Fruit fly (Drosophila melanogaster) whole organism, embryonic: ENCODE results near the gene CG43693.

Experiments used
- B-H1 ChIP-seq: fragments of 200-800 bp; sonication (Bioruptor generic); IDR thresholded peaks from 3 replicates; pipeline ENCODE4 v1.3.6; 2022; ENCODE audit warnings: missing biosample characterization, missing genetic modification characterization
- BtbVII ChIP-seq: fragments of 200-800 bp; sonication (Bioruptor generic); optimal IDR thresholded peaks from 3 replicates; lab custom pipeline; 2017; ENCODE audit warnings: missing biosample characterization, mild to moderate bottlenecking, missing genetic modification characterization
- CG10209 ChIP-seq: fragments of 200-800 bp; sonication (Bioruptor generic); optimal IDR thresholded peaks from 3 replicates; lab custom pipeline; 2017; ENCODE audit warnings: missing biosample characterization, mild to moderate bottlenecking, missing genetic modification characterization, missing genetic modification reagents
- CG10543 ChIP-seq: fragments of 200-800 bp; sonication (Bioruptor generic); optimal IDR thresholded peaks from 3 replicates; lab custom pipeline; 2017; ENCODE audit warnings: missing biosample characterization, mild to moderate bottlenecking, missing genetic modification characterization, moderate library complexity
- CG11093 ChIP-seq: fragments of 200-800 bp; sonication (Bioruptor generic); IDR thresholded peaks from 3 replicates; pipeline ENCODE4 v1.3.6; 2022; ENCODE audit warnings: missing biosample characterization, missing genetic modification characterization
- CG13287 ChIP-seq: fragments of 200-800 bp; sonication (Bioruptor generic); IDR thresholded peaks from 2 replicates; pipeline ENCODE4 v1.3.6; 2022; ENCODE audit warnings: missing biosample characterization, missing genetic modification characterization; ENCODE audit not compliant: partially characterized antibody
- CG14441 ChIP-seq: fragments of 200-800 bp; sonication (Bioruptor generic); IDR thresholded peaks from 2 replicates; pipeline ENCODE4 v1.3.6; 2022; ENCODE audit warnings: missing biosample characterization, missing genetic modification characterization
- CG15601 ChIP-seq: fragments of 200-800 bp; sonication (Bioruptor generic); optimal IDR thresholded peaks from 3 replicates; lab custom pipeline; 2019; ENCODE audit warnings: missing biosample characterization, mild to moderate bottlenecking, missing genetic modification characterization, moderate library complexity
- CG1602 ChIP-seq: fragments of 200-800 bp; sonication (Bioruptor generic); optimal IDR thresholded peaks from 3 replicates; lab custom pipeline; 2016; ENCODE audit warnings: missing biosample characterization, missing genetic modification characterization
- CG17612 ChIP-seq: fragments of 200-800 bp; sonication (Bioruptor generic); IDR thresholded peaks from 2 replicates; pipeline ENCODE4 v1.3.6; 2022; ENCODE audit warnings: missing biosample characterization, missing genetic modification characterization
- CG2199 ChIP-seq: fragments of 200-800 bp; sonication (Bioruptor generic); IDR thresholded peaks from 3 replicates; pipeline ENCODE4 v1.3.6; 2022; ENCODE audit warnings: missing biosample characterization, missing genetic modification characterization
- CG31441 ChIP-seq: fragments of 200-800 bp; sonication (Bioruptor generic); IDR thresholded peaks from 2 replicates; pipeline ENCODE4 v1.3.6; 2022; ENCODE audit warnings: missing biosample characterization, missing genetic modification characterization
- CG34376 ChIP-seq: fragments of 200-800 bp; sonication (Bioruptor generic); optimal IDR thresholded peaks from 2 replicates; lab custom pipeline; 2018; ENCODE audit warnings: missing biosample characterization, mild to moderate bottlenecking, missing genetic modification characterization
- CG4328 ChIP-seq: fragments of 200-800 bp; sonication (Bioruptor generic); optimal IDR thresholded peaks from 3 replicates; lab custom pipeline; 2017; ENCODE audit warnings: missing biosample characterization, missing genetic modification reagents, missing genetic modification characterization
- CG4854 ChIP-seq: fragments of 200-800 bp; sonication (Bioruptor generic); optimal IDR thresholded peaks from 2 replicates; lab custom pipeline; 2016; ENCODE audit warnings: missing biosample characterization, missing genetic modification characterization, inconsistent platforms
- CG6272 ChIP-seq: fragments of 200-800 bp; sonication (Bioruptor generic); IDR thresholded peaks from 2 replicates; pipeline ENCODE4 v1.3.6; 2022; ENCODE audit warnings: missing biosample characterization, missing genetic modification characterization
- CG7271 ChIP-seq: fragments of 200-800 bp; sonication (Bioruptor generic); optimal IDR thresholded peaks from 2 replicates; lab custom pipeline; 2018; ENCODE audit warnings: missing biosample characterization, mild to moderate bottlenecking, missing genetic modification characterization, moderate library complexity
- CG7357 ChIP-seq: fragments of 200-800 bp; sonication (Bioruptor generic); IDR thresholded peaks from 3 replicates; pipeline ENCODE4 v1.3.6; 2022; ENCODE audit warnings: missing biosample characterization, missing genetic modification characterization
- CG7372 ChIP-seq: fragments of 200-800 bp; sonication (Bioruptor generic); IDR thresholded peaks from 2 replicates; pipeline ENCODE4 v1.3.6; 2022; ENCODE audit warnings: missing biosample characterization, missing genetic modification characterization
- CG7839 ChIP-seq: fragments of 200-800 bp; sonication (Bioruptor generic); optimal IDR thresholded peaks from 3 replicates; lab custom pipeline; 2018; ENCODE audit warnings: missing biosample characterization, mild to moderate bottlenecking, missing genetic modification characterization, moderate library complexity
- CG8388 ChIP-seq: fragments of 200-800 bp; sonication (Bioruptor generic); optimal IDR thresholded peaks from 2 replicates; lab custom pipeline; 2019; ENCODE audit warnings: missing biosample characterization, mild to moderate bottlenecking, missing genetic modification characterization, moderate library complexity
- CG9437 ChIP-seq: fragments of 200-800 bp; sonication (Bioruptor generic); optimal IDR thresholded peaks from 2 replicates; lab custom pipeline; 2018; ENCODE audit warnings: missing biosample characterization, mild to moderate bottlenecking, missing genetic modification characterization
- CkIIα-i1 ChIP-seq: fragments of 200-800 bp; sonication (Bioruptor generic); IDR thresholded peaks from 2 replicates; pipeline ENCODE4 v1.3.6; 2022; ENCODE audit warnings: missing biosample characterization, missing genetic modification characterization
- Dp ChIP-seq: fragments of 200-800 bp; sonication (Bioruptor generic); optimal IDR thresholded peaks from 2 replicates; lab custom pipeline; 2018; ENCODE audit warnings: missing biosample characterization, mild to moderate bottlenecking, missing genetic modification characterization, moderate library complexity
- Elba2 ChIP-seq: fragments of 200-800 bp; sonication (Bioruptor generic); optimal IDR thresholded peaks from 3 replicates; lab custom pipeline; 2016; ENCODE audit warnings: missing biosample characterization, missing genetic modification characterization
- Gsc ChIP-seq: fragments of 200-800 bp; sonication (Bioruptor generic); IDR thresholded peaks from 2 replicates; pipeline ENCODE4 v1.3.6; 2022; ENCODE audit warnings: missing biosample characterization, missing genetic modification characterization
- HmgZ ChIP-seq: fragments of 200-800 bp; sonication (Bioruptor generic); optimal IDR thresholded peaks from 2 replicates; lab custom pipeline; 2018; ENCODE audit warnings: missing biosample characterization, mild to moderate bottlenecking, missing genetic modification characterization
- Hsf ChIP-seq: fragments of 200-800 bp; sonication (Bioruptor generic); optimal IDR thresholded peaks from 3 replicates; lab custom pipeline; 2016; ENCODE audit warnings: missing biosample characterization, missing genetic modification characterization
- MESR4 ChIP-seq: fragments of 200-800 bp; sonication (Bioruptor generic); optimal IDR thresholded peaks from 2 replicates; lab custom pipeline; 2018; ENCODE audit warnings: missing biosample characterization, mild to moderate bottlenecking, missing genetic modification characterization, moderate library complexity
- Max ChIP-seq: fragments of 200-800 bp; sonication (Bioruptor generic); optimal IDR thresholded peaks from 2 replicates; lab custom pipeline; 2016; ENCODE audit warnings: missing biosample characterization, mild to moderate bottlenecking, missing genetic modification characterization
- NfI ChIP-seq: fragments of 200-800 bp; sonication (Bioruptor generic); optimal IDR thresholded peaks from 3 replicates; lab custom pipeline; 2018; ENCODE audit warnings: missing biosample characterization, mild to moderate bottlenecking, missing genetic modification characterization, moderate library complexity
- Usf ChIP-seq: fragments of 200-800 bp; sonication (Bioruptor generic); optimal IDR thresholded peaks from 2 replicates; lab custom pipeline; 2017; ENCODE audit warnings: missing genotype, missing biosample characterization, missing genetic modification characterization
- abd-A ChIP-seq: fragments of 200-800 bp; sonication (Bioruptor generic); optimal IDR thresholded peaks from 3 replicates; lab custom pipeline; 2019; ENCODE audit warnings: missing biosample characterization, mild to moderate bottlenecking, missing genetic modification characterization, moderate library complexity
- ase ChIP-seq: fragments of 200-800 bp; sonication (Bioruptor generic); IDR thresholded peaks from 3 replicates; pipeline ENCODE4 v1.3.6; 2022; ENCODE audit warnings: missing biosample characterization, missing genetic modification characterization
- bab2 ChIP-seq: fragments of 200-800 bp; sonication (Bioruptor generic); optimal IDR thresholded peaks from 2 replicates; lab custom pipeline; 2016; ENCODE audit warnings: missing biosample characterization, missing genetic modification characterization
- br ChIP-seq: fragments of >200 bp; optimal IDR thresholded peaks from 2 replicates; lab custom pipeline; 2017
- exex ChIP-seq: fragments of 200-800 bp; sonication (Bioruptor generic); optimal IDR thresholded peaks from 4 replicates; lab custom pipeline; 2018; ENCODE audit warnings: missing biosample characterization, mild to moderate bottlenecking, missing genetic modification characterization, moderate library complexity
- gsb ChIP-seq: fragments of 200-800 bp; sonication (Bioruptor generic); IDR thresholded peaks from 2 replicates; pipeline ENCODE4 v1.3.6; 2022; ENCODE audit warnings: missing biosample characterization, missing genetic modification characterization
- ken ChIP-seq: fragments of 200-800 bp; sonication (Bioruptor generic); IDR thresholded peaks from 3 replicates; pipeline ENCODE4 v1.3.6; 2022; ENCODE audit warnings: missing biosample characterization, missing genetic modification characterization
- maf-S ChIP-seq: fragments of 200-800 bp; sonication (Bioruptor generic); optimal IDR thresholded peaks from 2 replicates; lab custom pipeline; 2016; ENCODE audit warnings: missing biosample characterization, missing genetic modification characterization
- org-1 ChIP-seq: fragments of 200-800 bp; sonication (Bioruptor generic); optimal IDR thresholded peaks from 2 replicates; lab custom pipeline; 2017; ENCODE audit warnings: missing biosample characterization, missing genetic modification characterization
- pan ChIP-seq, 4 experiments: fragments of >200 bp in 3 of 4; fragments of 200-800 bp in 1 of 4; sonication (Bioruptor generic) in 1 of 4; optimal IDR thresholded peaks in 3 of 4; IDR thresholded peaks in 1 of 4; 2 replicates each; pipeline versions ENCODE4 v1.3.6 to Lab custom; 2017 to 2022; ENCODE audit warnings: missing biosample characterization in 2 of 4, missing genetic modification characterization in 2 of 4, mixed read lengths in 1 of 4
- pho ChIP-seq: fragments of 200-800 bp; sonication (Bioruptor generic); optimal IDR thresholded peaks from 2 replicates; lab custom pipeline; 2016; ENCODE audit warnings: missing biosample characterization, missing genetic modification characterization
- ranshi ChIP-seq: fragments of 200-800 bp; sonication (Bioruptor generic); IDR thresholded peaks from 2 replicates; pipeline ENCODE4 v1.3.6; 2022; ENCODE audit warnings: missing biosample characterization, missing genetic modification characterization
- salm ChIP-seq: fragments of 200-800 bp; sonication (Bioruptor generic); optimal IDR thresholded peaks from 2 replicates; lab custom pipeline; 2018; ENCODE audit warnings: missing biosample characterization, mild to moderate bottlenecking, missing genetic modification characterization
- sc ChIP-seq, 3 experiments: fragments of >200 bp in 2 of 3; fragments of 200-800 bp in 1 of 3; sonication (Bioruptor generic) in 1 of 3; optimal IDR thresholded peaks; 2 replicates in 2 of 3; 3 replicates in 1 of 3; lab custom pipeline; 2017; ENCODE audit warnings: mild to moderate bottlenecking in 1 of 3, missing biosample characterization in 1 of 3, missing genetic modification characterization in 1 of 3, missing genetic modification reagents in 1 of 3
- sima ChIP-seq: fragments of 200-800 bp; sonication (Bioruptor generic); optimal IDR thresholded peaks from 2 replicates; lab custom pipeline; 2016; ENCODE audit warnings: missing biosample characterization, missing genetic modification characterization
- tap ChIP-seq: fragments of 200-800 bp; optimal IDR thresholded peaks from 3 replicates; lab custom pipeline; 2019; ENCODE audit warnings: missing biosample characterization, mild to moderate bottlenecking, missing genetic modification characterization, moderate library complexity
- twi ChIP-seq: fragments of 200-800 bp; optimal IDR thresholded peaks from 2 replicates; lab custom pipeline; 2019; ENCODE audit warnings: missing biosample characterization, mild to moderate bottlenecking, missing genetic modification characterization, moderate library complexity

Gene CG43693

DNA sequence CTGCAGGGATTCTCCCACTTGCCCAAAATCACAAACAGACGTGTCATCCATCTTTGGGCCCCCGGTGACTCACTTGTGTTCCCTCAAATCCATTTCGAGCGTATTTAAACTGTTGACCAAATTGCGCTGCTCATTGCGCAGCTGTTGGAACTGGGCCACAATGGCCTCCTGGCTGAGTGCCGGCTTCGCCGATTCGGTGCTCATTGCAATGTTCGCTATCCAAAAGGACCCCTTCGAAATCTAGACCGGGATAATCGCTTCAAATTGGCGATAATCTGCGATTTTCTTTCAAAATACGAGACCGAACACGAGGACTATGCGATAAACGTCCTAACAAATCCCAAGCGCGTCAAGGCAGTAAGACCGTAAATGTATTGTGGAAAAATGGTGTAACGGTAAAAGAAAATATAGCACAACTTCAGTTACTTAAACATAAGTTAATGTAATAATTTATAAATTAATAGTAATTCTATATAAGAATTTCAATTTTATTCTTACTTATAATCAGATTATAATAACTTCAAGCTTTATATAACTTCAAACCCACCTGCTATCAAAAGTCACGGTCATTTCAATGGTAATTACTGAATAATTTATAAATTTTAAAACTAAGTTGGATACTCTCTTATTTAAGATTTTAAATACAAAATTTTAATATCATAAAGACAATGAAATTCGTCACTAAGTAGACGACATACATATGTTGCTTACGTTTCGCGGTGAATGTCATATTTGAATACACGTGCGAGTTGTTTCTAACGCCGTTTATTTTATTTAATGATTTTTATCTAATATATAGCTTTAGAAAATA lies 23.1 kb upstream of the CG43693 start, which contains the start of the genes Pfdn2 and Noc1 (continued):
- TF ChIP-seq sc (optimal IDR thresholded peaks at IDR 0.05; lab: Kevin White, UChicago): no peak
- no peak for TF ChIP-seq sc (GFP tag; optimal IDR thresholded peaks at IDR 0.05; lab: Kevin White, UChicago)
- peak; percentile 41 for TF ChIP-seq NfI (GFP tag; lab: Kevin White, UChicago)
- no peak for TF ChIP-seq CkIIα-i1 (GFP tag; lab: Robert Waterston, UW)
- TF ChIP-seq Max: peak; percentile 54
- peak; percentile 31 for TF ChIP-seq CG9437
- TF ChIP-seq CG14441: no peak; the same call in 1 of the 2 replicates
- TF ChIP-seq CG11093 (GFP tag; lab: Robert Waterston, UW): no peak
- TF ChIP-seq CG6272: no peak
- TF ChIP-seq tap (tag; lab: Kevin White, UChicago): no peak
- TF ChIP-seq MESR4: peak; percentile 86
- TF ChIP-seq CG7271 (tag; lab: Kevin White, UChicago): no peak
- peak; percentile 55 for TF ChIP-seq CG1602 (GFP tag; lab: Kevin White, UChicago)
- TF ChIP-seq CG7839 (tag; lab: Kevin White, UChicago): no peak
- TF ChIP-seq ken (GFP tag; lab: Robert Waterston, UW): no peak
- no peak for TF ChIP-seq CG34376 (GFP tag; lab: Kevin White, UChicago)
- no peak for TF ChIP-seq maf-S (GFP tag; lab: Kevin White, UChicago)
- TF ChIP-seq gsb (GFP tag; lab: Robert Waterston, UW): no peak
- peak; percentile 7 for TF ChIP-seq Dp (GFP tag; lab: Kevin White, UChicago)
- TF ChIP-seq ase (GFP tag; lab: Robert Waterston, UW): no peak
- no peak for TF ChIP-seq sima
- TF ChIP-seq pho (GFP tag; lab: Kevin White, UChicago): no peak
- peak; percentile 36 for TF ChIP-seq HmgZ
- TF ChIP-seq Elba2 (GFP tag; lab: Kevin White, UChicago): no peak
- peak; percentile 50 for TF ChIP-seq CG10209 (GFP tag; lab: Kevin White, UChicago)
- no peak for TF ChIP-seq ranshi (GFP tag; lab: Robert Waterston, UW)
- no peak for TF ChIP-seq CG8388 (GFP tag; lab: Kevin White, UChicago)
- TF ChIP-seq CG13287 (GFP tag; lab: Robert Waterston, UW): no peak
- TF ChIP-seq org-1 (GFP tag; lab: Kevin White, UChicago): no peak
- TF ChIP-seq CG7357 (GFP tag; lab: Robert Waterston, UW): peak; percentile 49; the same call in 1 of the 3 replicates
- TF ChIP-seq pan (optimal IDR thresholded peaks at IDR 0.05; lab: Kevin White, UChicago): no peak
- TF ChIP-seq pan (GFP tag; optimal IDR thresholded peaks at IDR 0.05 in 1 of 2, IDR thresholded peaks at IDR 0.05 in 1 of 2): peak in 1 of 2 experiments; percentile 61
- TF ChIP-seq br (lab: Kevin White, UChicago): no peak
- TF ChIP-seq CG10543 (GFP tag; lab: Kevin White, UChicago): no peak
- TF ChIP-seq salm (tag; lab: Kevin White, UChicago): peak; percentile 12
- no peak for TF ChIP-seq BtbVII
- TF ChIP-seq Hsf (GFP tag; lab: Kevin White, UChicago): peak; percentile 54
- TF ChIP-seq CG2199: no peak
- TF ChIP-seq CG4328 (GFP tag; lab: Kevin White, UChicago): no peak
- TF ChIP-seq CG7372 (GFP tag; lab: Robert Waterston, UW): no peak
- no peak for TF ChIP-seq CG17612 (GFP tag; lab: Robert Waterston, UW)
- TF ChIP-seq CG4854: no peak
- no peak for TF ChIP-seq Usf (GFP tag; lab: Kevin White, UChicago)
- no peak for TF ChIP-seq exex (tag; lab: Kevin White, UChicago)
- no peak for TF ChIP-seq B-H1
- peak; percentile 82 for TF ChIP-seq twi (tag; lab: Kevin White, UChicago)
- TF ChIP-seq CG31441: no peak
- no peak for TF ChIP-seq abd-A (tag; lab: Kevin White, UChicago)
- no peak for TF ChIP-seq CG15601 (tag; lab: Kevin White, UChicago)
- TF ChIP-seq Gsc (GFP tag; lab: Robert Waterston, UW): no peak
- no peak for TF ChIP-seq bab2 (GFP tag; lab: Kevin White, UChicago)
